Fruit fly (Drosophila melanogaster) whole organism, embryonic: ENCODE results near the gene Tasp1.

ENCODE experiments used
- Ada2b ChIP-seq: fragments of 200-800 bp; sonication (Bioruptor generic); IDR thresholded peaks from 2 replicates; pipeline ENCODE4 v1.3.6; 2022; ENCODE audit warnings: missing biosample characterization, missing genetic modification characterization
- Antp ChIP-seq: fragments of 200-800 bp; sonication (Bioruptor generic); optimal IDR thresholded peaks from 3 replicates; lab custom pipeline; 2016; ENCODE audit warnings: missing biosample characterization, missing genetic modification characterization
- Awh ChIP-seq: fragments of 200-800 bp; sonication (Bioruptor generic); IDR thresholded peaks from 2 replicates; pipeline ENCODE4, ENCODE4 v1.3.6; 2022; ENCODE audit warnings: missing biosample characterization, missing genetic modification characterization
- Bteb2 ChIP-seq: fragments of 200-800 bp; sonication (Bioruptor generic); optimal IDR thresholded peaks from 2 replicates; lab custom pipeline; 2016; ENCODE audit warnings: missing biosample characterization, missing genetic modification characterization
- CG10274 ChIP-seq: fragments of 200-800 bp; sonication (Bioruptor generic); optimal IDR thresholded peaks from 3 replicates; lab custom pipeline; 2017; ENCODE audit warnings: missing biosample characterization, mild to moderate bottlenecking, missing genetic modification characterization
- CG10321 ChIP-seq: fragments of 200-800 bp; sonication (Bioruptor generic); IDR thresholded peaks from 2 replicates; pipeline ENCODE4 v1.3.6; 2022; ENCODE audit warnings: missing biosample characterization, missing genetic modification characterization
- CG10979 ChIP-seq: fragments of 200-800 bp; sonication (Bioruptor generic); optimal IDR thresholded peaks from 2 replicates; lab custom pipeline; 2018; ENCODE audit warnings: missing biosample characterization, mild to moderate bottlenecking, missing genetic modification characterization, moderate library complexity
- CG11085 ChIP-seq: fragments of 200-800 bp; sonication (Bioruptor generic); IDR thresholded peaks from 2 replicates; pipeline ENCODE4 v1.3.6; 2022; ENCODE audit warnings: missing biosample characterization, missing genetic modification characterization
- CG12104 ChIP-seq: fragments of 200-800 bp; sonication (Bioruptor generic); optimal IDR thresholded peaks from 3 replicates; lab custom pipeline; 2016; ENCODE audit warnings: missing biosample characterization, missing genetic modification characterization
- CG12236 ChIP-seq: fragments of 200-800 bp; sonication (Bioruptor generic); optimal IDR thresholded peaks from 2 replicates; lab custom pipeline; 2016; ENCODE audit warnings: missing biosample characterization, missing genetic modification characterization
- CG1233 ChIP-seq: fragments of 200-800 bp; sonication (Bioruptor generic); optimal IDR thresholded peaks from 4 replicates; lab custom pipeline; 2018; ENCODE audit warnings: missing biosample characterization, mild to moderate bottlenecking, missing genetic modification characterization
- CG16815 ChIP-seq: fragments of 200-800 bp; sonication (Bioruptor generic); optimal IDR thresholded peaks from 3 replicates; lab custom pipeline; 2017; ENCODE audit warnings: missing biosample characterization, mild to moderate bottlenecking, missing genetic modification characterization
- CG16863 ChIP-seq: fragments of 200-800 bp; sonication (Bioruptor generic); optimal IDR thresholded peaks from 3 replicates; lab custom pipeline; 2016; ENCODE audit warnings: missing biosample characterization, missing genetic modification characterization
- CG2712 ChIP-seq: fragments of 200-800 bp; optimal IDR thresholded peaks from 3 replicates; lab custom pipeline; 2019; ENCODE audit warnings: missing biosample characterization, mild to moderate bottlenecking, missing genetic modification characterization, moderate library complexity
- CG32767 ChIP-seq: fragments of 200-800 bp; sonication (Bioruptor generic); IDR thresholded peaks from 2 replicates; pipeline ENCODE4 v1.3.6; 2022; ENCODE audit warnings: missing biosample characterization, missing genetic modification characterization
- CG4282 ChIP-seq: fragments of 200-800 bp; sonication (Bioruptor generic); optimal IDR thresholded peaks from 2 replicates; lab custom pipeline; 2016; ENCODE audit warnings: missing biosample characterization, missing genetic modification characterization
- CG6683 ChIP-seq: fragments of 200-800 bp; sonication (Bioruptor generic); optimal IDR thresholded peaks from 2 replicates; lab custom pipeline; 2017; ENCODE audit warnings: missing biosample characterization, mild to moderate bottlenecking, missing genetic modification characterization, missing genetic modification reagents
- CG6689 ChIP-seq: fragments of 200-800 bp; sonication (Bioruptor generic); IDR thresholded peaks from 2 replicates; pipeline ENCODE4 v1.3.6; 2022; ENCODE audit warnings: missing biosample characterization, missing genetic modification characterization
- CG7963 ChIP-seq: fragments of 200-800 bp; sonication (Bioruptor generic); IDR thresholded peaks from 3 replicates; pipeline ENCODE4 v1.3.6; 2022; ENCODE audit warnings: missing biosample characterization, missing genetic modification characterization; ENCODE audit not compliant: partially characterized antibody
- CG7987 ChIP-seq: fragments of 200-800 bp; sonication (Bioruptor generic); optimal IDR thresholded peaks from 2 replicates; lab custom pipeline; 2018; ENCODE audit warnings: missing biosample characterization, mild to moderate bottlenecking, missing genetic modification characterization, moderate library complexity
- CG8924 ChIP-seq: fragments of 200-800 bp; optimal IDR thresholded peaks from 3 replicates; lab custom pipeline; 2019; ENCODE audit warnings: missing biosample characterization, mild to moderate bottlenecking, missing genetic modification characterization, moderate library complexity
- CG9876 ChIP-seq: fragments of 200-800 bp; sonication (Bioruptor generic); optimal IDR thresholded peaks from 2 replicates; lab custom pipeline; 2016; ENCODE audit warnings: missing biosample characterization, missing genetic modification characterization
- E2f1 ChIP-seq: fragments of 200-800 bp; sonication (Bioruptor generic); IDR thresholded peaks from 2 replicates; pipeline ENCODE4 v1.3.6; 2022; ENCODE audit warnings: missing biosample characterization, missing genetic modification characterization
- ERR ChIP-seq: fragments of 200-800 bp; sonication (Bioruptor generic); optimal IDR thresholded peaks from 2 replicates; lab custom pipeline; 2016; ENCODE audit warnings: missing biosample characterization, missing genetic modification characterization
- Hr3 ChIP-seq: fragments of 200-800 bp; sonication (Bioruptor generic); optimal IDR thresholded peaks from 3 replicates; lab custom pipeline; 2016; ENCODE audit warnings: missing biosample characterization, missing genetic modification characterization
- Max ChIP-seq: fragments of 200-800 bp; sonication (Bioruptor generic); optimal IDR thresholded peaks from 2 replicates; lab custom pipeline; 2016; ENCODE audit warnings: missing biosample characterization, mild to moderate bottlenecking, missing genetic modification characterization
- Myb ChIP-seq: fragments of 200-800 bp; sonication (Bioruptor generic); optimal IDR thresholded peaks from 2 replicates; lab custom pipeline; 2016; ENCODE audit warnings: missing biosample characterization, missing genetic modification characterization
- NC2β ChIP-seq: fragments of 200-800 bp; sonication (Bioruptor generic); optimal IDR thresholded peaks from 2 replicates; lab custom pipeline; 2016; ENCODE audit warnings: missing biosample characterization, missing genetic modification characterization
- Oaz ChIP-seq: fragments of 200-800 bp; sonication (Bioruptor generic); IDR thresholded peaks from 2 replicates; pipeline ENCODE4 v1.3.6; 2022; ENCODE audit warnings: missing biosample characterization, missing genetic modification characterization
- Pdp1 ChIP-seq, 2 experiments: fragments of 200-800 bp; sonication (Bioruptor generic); optimal IDR thresholded peaks; 3 replicates each; lab custom pipeline; 2016; ENCODE audit warnings: missing biosample characterization in 2 of 2, missing genetic modification characterization in 2 of 2, mild to moderate bottlenecking in 1 of 2, moderate library complexity in 1 of 2
- ash1 ChIP-seq: fragments of 200-800 bp; sonication (Bioruptor generic); optimal IDR thresholded peaks from 2 replicates; lab custom pipeline; 2018; ENCODE audit warnings: missing biosample characterization, mild to moderate bottlenecking, missing genetic modification characterization
- btn ChIP-seq: fragments of 200-800 bp; sonication (Bioruptor generic); optimal IDR thresholded peaks from 2 replicates; lab custom pipeline; 2016; ENCODE audit warnings: missing biosample characterization, missing genetic modification characterization
- caup ChIP-seq: fragments of 200-800 bp; sonication (Bioruptor generic); optimal IDR thresholded peaks from 3 replicates; lab custom pipeline; 2017; ENCODE audit warnings: missing biosample characterization, mild to moderate bottlenecking, missing genetic modification characterization, moderate library complexity; ENCODE audit not compliant: severe bottlenecking
- disco-r ChIP-seq: fragments of 200-800 bp; sonication (Bioruptor generic); optimal IDR thresholded peaks from 2 replicates; lab custom pipeline; 2016; ENCODE audit warnings: missing biosample characterization, missing genetic modification characterization
- dm ChIP-seq: fragments of 200-800 bp; sonication (Bioruptor generic); optimal IDR thresholded peaks from 3 replicates; lab custom pipeline; 2016; ENCODE audit warnings: missing biosample characterization, missing genetic modification characterization
- dmrt11E ChIP-seq: fragments of 200-800 bp; sonication (Bioruptor generic); optimal IDR thresholded peaks from 3 replicates; lab custom pipeline; 2018; ENCODE audit warnings: missing biosample characterization, mild to moderate bottlenecking, missing genetic modification characterization, moderate library complexity
- gem ChIP-seq: fragments of 200-800 bp; sonication (Bioruptor generic); optimal IDR thresholded peaks from 2 replicates; lab custom pipeline; 2019; ENCODE audit warnings: missing biosample characterization, mild to moderate bottlenecking, missing genetic modification characterization, moderate library complexity
- h ChIP-seq: fragments of >200 bp; optimal IDR thresholded peaks from 2 replicates; lab custom pipeline; 2017
- insv ChIP-seq, 2 experiments: fragments of 200-800 bp; sonication (Bioruptor generic); optimal IDR thresholded peaks; 3 replicates each; lab custom pipeline; 2016 to 2018; ENCODE audit warnings: missing biosample characterization in 2 of 2, missing genetic modification characterization in 2 of 2
- lbe ChIP-seq: fragments of 200-800 bp; sonication (Bioruptor generic); optimal IDR thresholded peaks from 2 replicates; lab custom pipeline; 2016; ENCODE audit warnings: missing biosample characterization, mild to moderate bottlenecking, missing genetic modification characterization
- lilli ChIP-seq: fragments of 200-800 bp; sonication (Bioruptor generic); optimal IDR thresholded peaks from 3 replicates; lab custom pipeline; 2016; ENCODE audit warnings: missing biosample characterization, missing genetic modification characterization
- pfk ChIP-seq: fragments of 200-800 bp; sonication (Bioruptor generic); optimal IDR thresholded peaks from 2 replicates; lab custom pipeline; 2018; ENCODE audit warnings: missing biosample characterization, mild to moderate bottlenecking, missing genetic modification characterization, moderate library complexity
- phol ChIP-seq: fragments of 200-800 bp; sonication (Bioruptor generic); optimal IDR thresholded peaks from 3 replicates; lab custom pipeline; 2018; ENCODE audit warnings: missing biosample characterization, mild to moderate bottlenecking, missing genetic modification characterization, moderate library complexity
- repo ChIP-seq: fragments of 200-800 bp; sonication (Bioruptor generic); optimal IDR thresholded peaks from 2 replicates; lab custom pipeline; 2016; ENCODE audit warnings: missing biosample characterization, missing genetic modification characterization
- rib ChIP-seq: fragments of 200-800 bp; sonication (Bioruptor generic); IDR thresholded peaks from 2 replicates; pipeline ENCODE4 v1.3.6; 2022; ENCODE audit warnings: missing biosample characterization, missing genetic modification characterization
- schlank ChIP-seq: fragments of 200-800 bp; sonication (Bioruptor generic); optimal IDR thresholded peaks from 2 replicates; lab custom pipeline; 2018; ENCODE audit warnings: missing biosample characterization, mild to moderate bottlenecking, missing genetic modification characterization
- sim ChIP-seq: fragments of 200-800 bp; sonication (Bioruptor generic); IDR thresholded peaks from 2 replicates; pipeline ENCODE4 v1.3.6; 2022; ENCODE audit warnings: missing biosample characterization, missing genetic modification characterization
- sr ChIP-seq: fragments of 200-800 bp; sonication (Bioruptor generic); IDR thresholded peaks from 3 replicates; pipeline ENCODE4 v1.3.6; 2022; ENCODE audit warnings: missing biosample characterization, missing genetic modification characterization
- toy ChIP-seq: fragments of 200-800 bp; sonication (Bioruptor generic); IDR thresholded peaks from 2 replicates; pipeline ENCODE4 v1.3.6; 2022; ENCODE audit warnings: missing biosample characterization, missing genetic modification characterization
- wdn ChIP-seq: fragments of 200-800 bp; sonication (Bioruptor generic); IDR thresholded peaks from 2 replicates; pipeline ENCODE4 v1.3.6; 2022; ENCODE audit warnings: missing biosample characterization, missing genetic modification characterization
- wor ChIP-seq: fragments of 200-800 bp; sonication (Bioruptor generic); IDR thresholded peaks from 2 replicates; pipeline ENCODE4 v1.3.6; 2022; ENCODE audit warnings: missing biosample characterization, missing genetic modification characterization

The Tasp1 gene

DNA sequence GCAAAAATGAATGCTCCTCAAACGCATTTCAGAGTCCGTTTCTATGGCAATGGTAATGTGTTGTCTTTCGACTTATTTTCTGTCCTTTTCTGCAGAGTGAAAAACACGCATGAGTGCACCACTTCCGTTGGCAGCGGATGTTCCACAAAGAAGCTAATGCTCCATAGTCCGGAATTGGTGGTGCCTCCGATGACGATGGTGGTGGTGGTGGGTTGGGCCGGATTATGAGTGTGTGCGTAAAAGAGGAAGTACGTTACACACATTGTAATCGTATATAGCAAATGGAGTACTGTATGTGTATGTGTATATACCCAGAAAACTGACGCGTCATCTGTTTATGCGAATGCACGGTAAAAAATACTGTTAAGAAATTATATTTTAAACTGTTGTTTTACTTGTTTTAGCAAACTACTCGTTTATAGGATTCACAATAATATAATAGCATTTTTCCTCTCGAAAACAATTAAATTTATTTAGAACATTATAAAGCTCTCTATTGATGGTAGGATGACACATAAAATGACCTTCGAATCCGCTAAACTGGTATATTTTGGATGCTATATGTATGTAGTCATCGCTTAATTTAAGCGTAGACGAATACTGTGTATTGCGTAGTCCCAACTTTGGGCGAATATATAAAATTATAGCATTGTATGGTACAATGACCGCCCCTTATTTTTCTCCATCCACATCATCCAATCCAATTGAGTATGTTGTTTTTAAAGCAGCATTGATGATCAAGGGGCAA is 42.1 kb downstream of the Tasp1 start (continued):
- TF ChIP-seq Bteb2 (GFP tag; lab: Kevin White, UChicago) (peak; percentile 16), ash1 (GFP tag; lab: Kevin White, UChicago) (peak; percentile 4), CG32767 (GFP tag; lab: Robert Waterston, UW) (peak; percentile 65), CG11085 (GFP tag; lab: Robert Waterston, UW) (no peak), CG4282 (no peak), CG8924 (tag; lab: Kevin White, UChicago) (peak; percentile 28), CG6683 (GFP tag; lab: Kevin White, UChicago) (peak; percentile 25), CG7987 (no peak), CG1233 (GFP tag; lab: Kevin White, UChicago) (no peak), Awh (GFP tag; lab: Robert Waterston, UW) (peak; percentile 7; the same call in 1 of the 2 replicates), CG12104 (no peak), Antp (GFP tag; lab: Kevin White, UChicago) (no peak), NC2β (GFP tag; lab: Kevin White, UChicago) (no peak), caup (GFP tag; lab: Kevin White, UChicago) (no peak), Ada2b (GFP tag; lab: Robert Waterston, UW) (peak; percentile 46; the same call in 1 of the 2 replicates), disco-r (GFP tag; lab: Kevin White, UChicago) (no peak), ERR (GFP tag; lab: Kevin White, UChicago) (no peak), btn (no peak), toy (GFP tag; lab: Robert Waterston, UW) (no peak), lilli (no peak), Pdp1 (GFP tag; optimal IDR thresholded peaks at IDR 0.05; lab: Kevin White, UChicago) (peak in 1 of 2 experiments; percentile 14), Oaz (GFP tag; lab: Robert Waterston, UW) (peak; percentile 41; the same call in 1 of the 2 replicates), h (no peak), CG16815 (GFP tag; lab: Kevin White, UChicago) (no peak), E2f1 (GFP tag; lab: Robert Waterston, UW) (peak; percentile 58), CG10979 (tag; lab: Kevin White, UChicago) (peak; percentile 7), repo (GFP tag; lab: Kevin White, UChicago) (no peak), schlank (tag; lab: Kevin White, UChicago) (no peak), dm (GFP tag; lab: Kevin White, UChicago) (no peak), wdn (GFP tag; lab: Robert Waterston, UW) (peak; percentile 53; the same call in 1 of the 2 replicates), CG16863 (GFP tag; lab: Kevin White, UChicago) (no peak), CG6689 (GFP tag; lab: Robert Waterston, UW) (peak; percentile 61), wor (GFP tag; lab: Robert Waterston, UW) (no peak), Hr3 (no peak), dmrt11E (tag; lab: Kevin White, UChicago) (peak; percentile 36), pfk (no peak), sr (GFP tag; lab: Robert Waterston, UW) (no peak), gem (tag; lab: Kevin White, UChicago) (peak; percentile 84), phol (no peak), insv (GFP tag; optimal IDR thresholded peaks at IDR 0.05; lab: Kevin White, UChicago) (no peak), CG10274 (GFP tag; lab: Kevin White, UChicago) (no peak), lbe (no peak), CG7963 (GFP tag; lab: Robert Waterston, UW) (no peak), sim (GFP tag; lab: Robert Waterston, UW) (peak; percentile 5; the same call in 1 of the 2 replicates), CG12236 (no peak), CG9876 (GFP tag; lab: Kevin White, UChicago) (no peak), CG10321 (no peak), rib (GFP tag; lab: Robert Waterston, UW) (no peak), CG2712 (tag; lab: Kevin White, UChicago) (peak; percentile 62), Max (GFP tag; lab: Kevin White, UChicago) (peak; percentile 30), Myb (GFP tag; lab: Kevin White, UChicago) (no peak)
